Fruit fly (Drosophila melanogaster) Kc167 (cell line): Measurements from ENCODE around the gene CG31050.

Experiments used
- Myc ChIP-seq: fragments of >200 bp; optimal IDR thresholded peaks from 2 replicates; lab custom pipeline; 2017; ENCODE audit warnings: missing external identifiers
- Sin3A ChIP-seq: fragments of >200 bp; optimal IDR thresholded peaks from 2 replicates; lab custom pipeline; 2018; ENCODE audit warnings: missing external identifiers
- h ChIP-seq: fragments of >200 bp; optimal IDR thresholded peaks from 3 replicates; lab custom pipeline; 2018; ENCODE audit warnings: missing external identifiers
- insv ChIP-seq: fragments of >200 bp; optimal IDR thresholded peaks from 3 replicates; lab custom pipeline; 2018; ENCODE audit warnings: missing external identifiers

dm6 chr3R:28620813-28621212 lies 29.5 kb downstream of the CG31050 start:
- TF ChIP-seq insv (lab: Kevin White, UChicago) (no peak), Myc (lab: Kevin White, UChicago) (no peak), h (lab: Kevin White, UChicago) (no peak), Sin3A (lab: Kevin White, UChicago) (no peak)
